Worm (Caenorhabditis elegans): Measurements from ENCODE around the gene srz-102.

DNA sequence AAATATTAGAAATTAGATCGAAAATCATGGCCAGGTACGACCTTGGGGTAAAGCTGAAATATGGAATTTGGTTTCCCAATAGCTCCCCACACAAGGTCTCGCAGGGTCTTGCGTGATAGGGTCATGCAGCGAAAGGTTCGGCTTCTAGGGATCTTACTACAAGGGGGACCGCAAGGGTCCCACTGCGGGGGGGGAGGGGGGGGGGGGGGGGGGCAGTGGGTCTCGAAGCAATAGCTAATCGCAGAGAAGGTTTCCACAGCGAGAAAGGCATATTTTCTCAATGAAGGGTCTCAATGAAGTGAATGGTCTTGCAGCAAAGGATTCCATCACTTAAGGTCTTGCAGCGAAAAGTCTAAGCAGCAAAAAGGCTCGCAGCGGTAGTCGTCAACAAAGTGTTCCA lies 5.7 kb downstream of the srz-102 start:
- TF ChIP-seq elt-3 (tag; optimal IDR thresholded peaks at IDR 0.05) (no peak), lin-13 (GFP tag; optimal IDR thresholded peaks at IDR 0.05) (no peak), nhr-77 (tag; optimal IDR thresholded peaks at IDR 0.05) (no peak), aha-1 (tag; optimal IDR thresholded peaks at IDR 0.05) (no peak), lin-35 (GFP tag; optimal IDR thresholded peaks at IDR 0.05) (no peak), zag-1 (tag; optimal IDR thresholded peaks at IDR 0.05) (no peak), skn-1 (tag; optimal IDR thresholded peaks at IDR 0.05) (no peak), nhr-90 (tag; optimal IDR thresholded peaks at IDR 0.05; ENCODE audit: poor library complexity) (no peak), snpc-4 (tag; optimal IDR thresholded peaks at IDR 0.05) (no peak), nhr-237 (tag; optimal IDR thresholded peaks at IDR 0.05) (no peak), fos-1 (tag; optimal IDR thresholded peaks at IDR 0.05) (no peak), xbp-1 (tag; optimal IDR thresholded peaks at IDR 0.05) (no peak), unc-62 (GFP tag; optimal IDR thresholded peaks at IDR 0.05) (no peak), hpl-2 (GFP tag; optimal IDR thresholded peaks at IDR 0.05) (no peak)
